Worm (Caenorhabditis elegans) whole organism, L3 larva: ENCODE measurements around the gene F16B4.7.

Source experiments
- R02D3.7 ChIP-seq: fragments of 150-350 bp; optimal IDR thresholded peaks from 2 replicates; lab custom pipeline; 2014; ENCODE audit warnings: missing biosample characterization, missing genetic modification characterization
- ceh-9 ChIP-seq: sonication (generic microtip); optimal IDR thresholded peaks from 2 replicates; lab custom pipeline; 2018; ENCODE audit warnings: missing biosample characterization, missing genetic modification characterization
- nhr-237 ChIP-seq: fragments of 150-350 bp; optimal IDR thresholded peaks from 2 replicates; lab custom pipeline; 2014; ENCODE audit warnings: missing biosample characterization, missing genetic modification characterization
- snpc-4 ChIP-seq: fragments of 150-350 bp; optimal IDR thresholded peaks from 2 replicates; lab custom pipeline; 2014; ENCODE audit warnings: missing biosample characterization, missing genetic modification characterization

- no peak for TF ChIP-seq snpc-4 (tag; lab: Kevin White, UChicago)
- TF ChIP-seq nhr-237, result no peak
- no peak for TF ChIP-seq R02D3.7 (tag; lab: Kevin White, UChicago)
- no peak for TF ChIP-seq ceh-9 (tag; lab: Kevin White, UChicago)
Observed at ce11 chrV:1545694-1546093, 39.8 kb upstream of the F16B4.7 start, which contains the start of gene oac-32.
